Fruit fly (Drosophila melanogaster) whole organism, embryonic: ENCODE data around the gene BtbVII.
A peak's percentile ranks its signal among the peaks of the same experiment; 100 is the strongest.

Experiments used
- Atf6 ChIP-seq: fragments of 200-800 bp; sonication (Bioruptor generic); IDR thresholded peaks from 2 replicates; pipeline ENCODE4 v1.3.6; 2022; ENCODE audit warnings: missing biosample characterization, missing genetic modification characterization
- Awh ChIP-seq: fragments of 200-800 bp; sonication (Bioruptor generic); IDR thresholded peaks from 2 replicates; pipeline ENCODE4, ENCODE4 v1.3.6; 2022; ENCODE audit warnings: missing biosample characterization, missing genetic modification characterization
- CG10654 ChIP-seq: fragments of 200-800 bp; sonication (Bioruptor generic); optimal IDR thresholded peaks from 2 replicates; lab custom pipeline; 2016; ENCODE audit warnings: missing biosample characterization, missing genetic modification characterization
- CG11696 ChIP-seq: fragments of 200-800 bp; sonication (Bioruptor generic); IDR thresholded peaks from 2 replicates; pipeline ENCODE4 v1.3.6; 2022; ENCODE audit warnings: missing biosample characterization, missing genetic modification characterization
- CG12071 ChIP-seq: fragments of 200-800 bp; sonication (Bioruptor generic); optimal IDR thresholded peaks from 3 replicates; lab custom pipeline; 2018; ENCODE audit warnings: missing biosample characterization, mild to moderate bottlenecking, missing genetic modification characterization
- CG12659 ChIP-seq: fragments of 200-800 bp; sonication (Bioruptor generic); optimal IDR thresholded peaks from 3 replicates; lab custom pipeline; 2017; ENCODE audit warnings: mild to moderate bottlenecking, missing biosample characterization, missing genetic modification reagents, missing genetic modification characterization
- CG17612 ChIP-seq: fragments of 200-800 bp; sonication (Bioruptor generic); IDR thresholded peaks from 2 replicates; pipeline ENCODE4 v1.3.6; 2022; ENCODE audit warnings: missing biosample characterization, missing genetic modification characterization
- CG17802 ChIP-seq: fragments of 200-800 bp; sonication (Bioruptor generic); optimal IDR thresholded peaks from 2 replicates; lab custom pipeline; 2018; ENCODE audit warnings: missing biosample characterization, mild to moderate bottlenecking, missing genetic modification characterization, moderate library complexity
- CG18011 ChIP-seq: fragments of 200-800 bp; sonication (Bioruptor generic); optimal IDR thresholded peaks from 2 replicates; lab custom pipeline; 2017; ENCODE audit warnings: missing biosample characterization, missing genetic modification characterization, mild to moderate bottlenecking, moderate library complexity, missing genotype
- CG3163 ChIP-seq: fragments of 200-800 bp; sonication (Bioruptor generic); optimal IDR thresholded peaks from 3 replicates; lab custom pipeline; 2016; ENCODE audit warnings: missing biosample characterization, missing genetic modification characterization
- CG32772 ChIP-seq: fragments of 200-800 bp; sonication (Bioruptor generic); IDR thresholded peaks from 2 replicates; pipeline ENCODE4 v1.3.6; 2022; ENCODE audit warnings: missing biosample characterization, missing genetic modification characterization
- CG3995 ChIP-seq: fragments of 200-800 bp; sonication (Bioruptor generic); optimal IDR thresholded peaks from 3 replicates; lab custom pipeline; 2016; ENCODE audit warnings: missing biosample characterization, missing genetic modification characterization
- CG4328 ChIP-seq: fragments of 200-800 bp; sonication (Bioruptor generic); optimal IDR thresholded peaks from 3 replicates; lab custom pipeline; 2017; ENCODE audit warnings: missing biosample characterization, missing genetic modification reagents, missing genetic modification characterization
- CG6683 ChIP-seq: fragments of 200-800 bp; sonication (Bioruptor generic); optimal IDR thresholded peaks from 2 replicates; lab custom pipeline; 2017; ENCODE audit warnings: missing biosample characterization, mild to moderate bottlenecking, missing genetic modification characterization, missing genetic modification reagents
- CG6854 ChIP-seq: fragments of 200-800 bp; sonication (Bioruptor generic); optimal IDR thresholded peaks from 3 replicates; lab custom pipeline; 2017; ENCODE audit warnings: missing biosample characterization, mild to moderate bottlenecking, missing genetic modification characterization
- CG7372 ChIP-seq: fragments of 200-800 bp; sonication (Bioruptor generic); IDR thresholded peaks from 2 replicates; pipeline ENCODE4 v1.3.6; 2022; ENCODE audit warnings: missing biosample characterization, missing genetic modification characterization
- CG9797 ChIP-seq: fragments of 200-800 bp; sonication (Bioruptor generic); optimal IDR thresholded peaks from 3 replicates; lab custom pipeline; 2018; ENCODE audit warnings: missing biosample characterization, mild to moderate bottlenecking, missing genetic modification characterization
- Dip2 ChIP-seq: fragments of 200-800 bp; sonication (Bioruptor generic); IDR thresholded peaks from 2 replicates; pipeline ENCODE4 v1.3.6; 2022; ENCODE audit warnings: missing biosample characterization, missing genetic modification characterization
- Dref ChIP-seq: fragments of 200-800 bp; sonication (Bioruptor generic); IDR thresholded peaks from 2 replicates; pipeline ENCODE4 v1.3.6; 2022; ENCODE audit warnings: missing biosample characterization, missing genetic modification characterization
- E2f1 ChIP-seq: fragments of 200-800 bp; sonication (Bioruptor generic); IDR thresholded peaks from 2 replicates; pipeline ENCODE4 v1.3.6; 2022; ENCODE audit warnings: missing biosample characterization, missing genetic modification characterization
- Gug ChIP-seq: fragments of 200-800 bp; sonication (Bioruptor generic); IDR thresholded peaks from 4 replicates; pipeline ENCODE4 v1.3.6; 2022; ENCODE audit warnings: missing biosample characterization, missing genetic modification characterization
- HmgD ChIP-seq: fragments of 200-800 bp; sonication (Bioruptor generic); optimal IDR thresholded peaks from 3 replicates; lab custom pipeline; 2016; ENCODE audit warnings: missing biosample characterization, missing genetic modification characterization
- HmgZ ChIP-seq: fragments of 200-800 bp; sonication (Bioruptor generic); optimal IDR thresholded peaks from 2 replicates; lab custom pipeline; 2018; ENCODE audit warnings: missing biosample characterization, mild to moderate bottlenecking, missing genetic modification characterization
- Hr51 ChIP-seq, 2 experiments: fragments of 200-800 bp; sonication (Bioruptor generic); optimal IDR thresholded peaks; 2 replicates in 1 of 2; 3 replicates in 1 of 2; lab custom pipeline; 2016 to 2018; ENCODE audit warnings: missing biosample characterization in 2 of 2, missing genetic modification characterization in 2 of 2, mild to moderate bottlenecking in 1 of 2, moderate library complexity in 1 of 2
- MBD-R2 ChIP-seq: fragments of 200-800 bp; sonication (Bioruptor generic); IDR thresholded peaks from 2 replicates; pipeline ENCODE4 v1.3.6; 2022; ENCODE audit warnings: missing biosample characterization, missing genetic modification characterization
- NC2α ChIP-seq: fragments of 200-800 bp; sonication (Bioruptor generic); optimal IDR thresholded peaks from 2 replicates; lab custom pipeline; 2016; ENCODE audit warnings: missing biosample characterization, missing genetic modification characterization
- NK7.1 ChIP-seq: fragments of 200-800 bp; sonication (Bioruptor generic); optimal IDR thresholded peaks from 3 replicates; lab custom pipeline; 2016; ENCODE audit warnings: missing biosample characterization, missing genetic modification characterization
- Oli ChIP-seq: fragments of 200-800 bp; sonication (Bioruptor generic); optimal IDR thresholded peaks from 2 replicates; lab custom pipeline; 2018; ENCODE audit warnings: missing biosample characterization, mild to moderate bottlenecking, missing genetic modification characterization, moderate library complexity
- Optix ChIP-seq: fragments of 200-800 bp; sonication (Bioruptor generic); IDR thresholded peaks from 3 replicates; pipeline ENCODE4 v1.3.6; 2022; ENCODE audit warnings: missing biosample characterization, missing genetic modification characterization
- Poxn ChIP-seq: fragments of 200-800 bp; sonication (Bioruptor generic); IDR thresholded peaks from 2 replicates; pipeline ENCODE4 v1.3.6; 2022; ENCODE audit warnings: missing biosample characterization, missing genetic modification characterization
- Ravus ChIP-seq: fragments of 200-800 bp; sonication (Bioruptor generic); IDR thresholded peaks from 2 replicates; pipeline ENCODE4 v1.3.6; 2022; ENCODE audit warnings: missing biosample characterization, missing genetic modification characterization
- Taf1 ChIP-seq: fragments of 200-800 bp; sonication (Bioruptor generic); IDR thresholded peaks from 2 replicates; pipeline ENCODE4 v1.3.6; 2022; ENCODE audit warnings: missing biosample characterization, missing genetic modification characterization
- ato ChIP-seq: fragments of 200-800 bp; sonication (Bioruptor generic); IDR thresholded peaks from 2 replicates; pipeline ENCODE4 v1.3.6; 2022; ENCODE audit warnings: missing biosample characterization, missing genetic modification characterization; ENCODE audit not compliant: partially characterized antibody
- ci ChIP-seq: fragments of 200-800 bp; sonication (Bioruptor generic); IDR thresholded peaks from 3 replicates; pipeline ENCODE4 v1.3.6; 2022; ENCODE audit warnings: missing biosample characterization, missing genetic modification characterization
- corto ChIP-seq: fragments of 200-800 bp; sonication (Bioruptor generic); optimal IDR thresholded peaks from 2 replicates; lab custom pipeline; 2016; ENCODE audit warnings: missing biosample characterization, mild to moderate bottlenecking, missing genetic modification characterization, moderate library complexity
- cwo ChIP-seq: fragments of 200-800 bp; sonication (Bioruptor generic); optimal IDR thresholded peaks from 3 replicates; lab custom pipeline; 2017; ENCODE audit warnings: missing biosample characterization, missing genetic modification characterization, mild to moderate bottlenecking, moderate library complexity, missing genetic modification reagents
- dati ChIP-seq: fragments of 200-800 bp; sonication (Bioruptor generic); IDR thresholded peaks from 2 replicates; pipeline ENCODE4 v1.3.6; 2022; ENCODE audit warnings: missing biosample characterization, missing genetic modification characterization
- eyg ChIP-seq: fragments of 200-800 bp; sonication (Bioruptor generic); optimal IDR thresholded peaks from 3 replicates; lab custom pipeline; 2016; ENCODE audit warnings: missing biosample characterization, missing genetic modification characterization
- fd3F ChIP-seq: fragments of 200-800 bp; sonication (Bioruptor generic); optimal IDR thresholded peaks from 2 replicates; lab custom pipeline; 2018; ENCODE audit warnings: missing biosample characterization, mild to moderate bottlenecking, missing genetic modification characterization, moderate library complexity
- hkb ChIP-seq, 2 experiments: fragments of 200-800 bp in 1 of 2; fragments of >200 bp in 1 of 2; sonication (Bioruptor generic) in 1 of 2; IDR thresholded peaks in 1 of 2; optimal IDR thresholded peaks in 1 of 2; 2 replicates each; pipeline versions ENCODE4 v1.3.6 to Lab custom; 2017 to 2022; ENCODE audit warnings: missing biosample characterization in 1 of 2, missing genetic modification characterization in 1 of 2
- jumu ChIP-seq: fragments of 200-800 bp; sonication (Bioruptor generic); optimal IDR thresholded peaks from 3 replicates; lab custom pipeline; 2016; ENCODE audit warnings: missing biosample characterization, missing genetic modification characterization
- mirr ChIP-seq: fragments of 200-800 bp; sonication (Bioruptor generic); optimal IDR thresholded peaks from 3 replicates; lab custom pipeline; 2018; ENCODE audit warnings: missing biosample characterization, mild to moderate bottlenecking, missing genetic modification characterization
- oc ChIP-seq: fragments of 200-800 bp; sonication (Bioruptor generic); optimal IDR thresholded peaks from 2 replicates; lab custom pipeline; 2018; ENCODE audit warnings: missing biosample characterization, mild to moderate bottlenecking, missing genetic modification characterization, moderate library complexity
- otp ChIP-seq: fragments of 200-800 bp; sonication (Bioruptor generic); IDR thresholded peaks from 3 replicates; pipeline ENCODE4, ENCODE4 v1.3.6; 2022; ENCODE audit warnings: missing biosample characterization, missing genetic modification characterization
- prd ChIP-seq, 3 experiments: fragments of >200 bp in 2 of 3; fragments of 200-800 bp in 1 of 3; sonication (Bioruptor generic) in 1 of 3; optimal IDR thresholded peaks in 2 of 3; IDR thresholded peaks in 1 of 3; 2 replicates in 2 of 3; 3 replicates in 1 of 3; pipeline versions ENCODE4 v1.3.6 to Lab custom; 2017 to 2022; ENCODE audit warnings: missing biosample characterization in 1 of 3, missing genetic modification characterization in 1 of 3
- pum ChIP-seq: fragments of 200-800 bp; sonication (Bioruptor generic); optimal IDR thresholded peaks from 2 replicates; lab custom pipeline; 2016; ENCODE audit warnings: missing biosample characterization, missing genetic modification characterization
- tap ChIP-seq: fragments of 200-800 bp; optimal IDR thresholded peaks from 3 replicates; lab custom pipeline; 2019; ENCODE audit warnings: missing biosample characterization, mild to moderate bottlenecking, missing genetic modification characterization, moderate library complexity
- tx ChIP-seq: fragments of 200-800 bp; sonication (Bioruptor generic); optimal IDR thresholded peaks from 2 replicates; lab custom pipeline; 2016; ENCODE audit warnings: missing biosample characterization, missing genetic modification characterization
- unc-4 ChIP-seq: fragments of 200-800 bp; sonication (Bioruptor generic); IDR thresholded peaks from 2 replicates; pipeline ENCODE4 v1.3.6; 2022; ENCODE audit warnings: missing biosample characterization, missing genetic modification characterization; ENCODE audit not compliant: partially characterized antibody

The BtbVII gene

dm6 chr3L:3159309-3160194 lies 11.1 kb downstream of the BtbVII start, which contains the start of the genes ND-30 and CG15812 (continued):
- no peak for TF ChIP-seq CG11696 (GFP tag; lab: Robert Waterston, UW)
- TF ChIP-seq pum = no peak
- no peak for TF ChIP-seq CG4328
- TF ChIP-seq CG7372 (GFP tag; lab: Robert Waterston, UW) = no peak
- TF ChIP-seq Dip2 = no peak
- no peak for TF ChIP-seq tx (GFP tag; lab: Kevin White, UChicago)
- no peak for TF ChIP-seq cwo (GFP tag; lab: Kevin White, UChicago)
- no peak for TF ChIP-seq corto
- no peak for TF ChIP-seq Hr51 (GFP tag; optimal IDR thresholded peaks at IDR 0.05; lab: Kevin White, UChicago)
- TF ChIP-seq fd3F (GFP tag; lab: Kevin White, UChicago) = no peak
- no peak for TF ChIP-seq CG6854 (GFP tag; lab: Kevin White, UChicago)
- no peak for TF ChIP-seq jumu (GFP tag; lab: Kevin White, UChicago)
- TF ChIP-seq CG3995 (GFP tag; lab: Kevin White, UChicago) = peak; percentile 95
- no peak for TF ChIP-seq prd (optimal IDR thresholded peaks at IDR 0.05; lab: Kevin White, UChicago)
- TF ChIP-seq prd (GFP tag; IDR thresholded peaks at IDR 0.05; lab: Robert Waterston, UW) = 0 out of 3 replicates have a peak, but pooled peaks have one; percentile 12
- TF ChIP-seq CG6683 = no peak
- no peak for TF ChIP-seq Taf1 (GFP tag; lab: Robert Waterston, UW)
- peak; percentile 38 for TF ChIP-seq CG9797 (GFP tag; lab: Kevin White, UChicago)
- no peak for TF ChIP-seq Ravus
- TF ChIP-seq hkb (optimal IDR thresholded peaks at IDR 0.05; lab: Kevin White, UChicago) = no peak
- TF ChIP-seq hkb (GFP tag; IDR thresholded peaks at IDR 0.05; lab: Robert Waterston, UW) = no peak
- TF ChIP-seq CG10654 (GFP tag; lab: Kevin White, UChicago) = no peak
- no peak for TF ChIP-seq Optix
- no peak for TF ChIP-seq Poxn
- no peak for TF ChIP-seq E2f1 (GFP tag; lab: Robert Waterston, UW)
- no peak for TF ChIP-seq dati (GFP tag; lab: Robert Waterston, UW)
- 0 out of 2 replicates have a peak, but pooled peaks have one; percentile 30 for TF ChIP-seq ato
- no peak for TF ChIP-seq tap (tag; lab: Kevin White, UChicago)
- TF ChIP-seq unc-4 (GFP tag; lab: Robert Waterston, UW) = no peak
- no peak for TF ChIP-seq NC2α
- no peak for TF ChIP-seq CG17612 (GFP tag; lab: Robert Waterston, UW)
- TF ChIP-seq CG12659 (GFP tag; lab: Kevin White, UChicago) = peak; percentile 55
- TF ChIP-seq ci = no peak
- no peak for TF ChIP-seq CG32772 (GFP tag; lab: Robert Waterston, UW)
- no peak for TF ChIP-seq Oli (tag; lab: Kevin White, UChicago)
- no peak for TF ChIP-seq mirr
- no peak for TF ChIP-seq oc (tag; lab: Kevin White, UChicago)
- TF ChIP-seq CG3163 (GFP tag; lab: Kevin White, UChicago) = no peak
- TF ChIP-seq CG12071 = no peak
- no peak for TF ChIP-seq otp (GFP tag; lab: Robert Waterston, UW)
- TF ChIP-seq eyg (GFP tag; lab: Kevin White, UChicago) = no peak
- no peak for TF ChIP-seq Dref (GFP tag; lab: Robert Waterston, UW)
- TF ChIP-seq HmgD (GFP tag; lab: Kevin White, UChicago) = no peak
- TF ChIP-seq HmgZ (tag; lab: Kevin White, UChicago) = no peak
- TF ChIP-seq CG18011 (GFP tag; lab: Kevin White, UChicago) = no peak
- TF ChIP-seq Awh (GFP tag; lab: Robert Waterston, UW) = no peak
- no peak for TF ChIP-seq Gug (GFP tag; lab: Robert Waterston, UW)
- peak; percentile 69 for TF ChIP-seq MBD-R2
- TF ChIP-seq CG17802 = no peak
- no peak for TF ChIP-seq Atf6 (GFP tag; lab: Robert Waterston, UW)
- TF ChIP-seq NK7.1 (GFP tag; lab: Kevin White, UChicago) = no peak
